Fruit fly (Drosophila melanogaster) Kc167 (cell line): ENCODE measurements around the gene CG6125.

Experiments used
- h ChIP-seq: fragments of >200 bp; optimal IDR thresholded peaks from 3 replicates; lab custom pipeline; 2018; ENCODE audit warnings: missing external identifiers
- insv ChIP-seq: fragments of >200 bp; optimal IDR thresholded peaks from 3 replicates; lab custom pipeline; 2018; ENCODE audit warnings: missing external identifiers

- TF ChIP-seq insv (no peak), h (lab: Kevin White, UChicago) (no peak)
These were observed 24.3 kb upstream of the CG6125 start for dm6 chr3R:15431142-15431541.
